Fruit fly (Drosophila melanogaster): ENCODE results near the gene trp.

Gene trp

DNA sequence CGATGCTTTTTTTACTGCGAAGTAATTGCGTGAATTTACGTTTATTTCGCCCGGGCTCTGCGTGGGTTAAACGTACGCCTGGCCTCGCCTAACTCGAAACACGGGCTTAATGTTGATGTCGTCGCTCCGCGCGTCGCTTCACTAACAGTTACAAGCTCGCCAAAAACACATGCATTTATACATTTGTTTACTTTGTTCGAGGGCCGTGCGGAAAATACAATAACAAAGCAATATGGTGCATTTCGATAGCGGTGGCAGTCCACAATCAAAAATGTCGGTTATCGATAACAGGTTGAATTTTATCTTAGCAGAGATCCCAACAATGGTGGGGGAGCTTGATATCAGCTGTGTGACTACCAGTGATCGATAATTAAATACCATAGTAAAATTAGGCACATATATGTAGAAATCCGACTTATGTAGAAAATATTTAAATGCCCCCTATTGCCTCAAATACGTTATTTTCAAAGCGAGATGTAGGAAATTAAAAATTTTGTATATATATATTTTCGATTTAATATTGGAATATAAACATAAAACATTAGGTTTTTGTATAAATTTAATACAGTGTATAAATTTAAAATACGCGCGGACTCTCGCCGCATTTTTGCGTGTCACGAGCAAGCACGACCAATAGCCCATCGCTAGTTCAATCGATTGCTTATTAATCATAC lies 51.3 kb downstream of the trp start, which contains the start of gene Zip99C:
TSS of gene Zip99C (minus strand) at position 220 of the 674 bp plus-strand sequence.
- no peak for TF ChIP-seq Dll (optimal IDR thresholded peaks at IDR 0.05)
- TF ChIP-seq usp (GFP tag; optimal IDR thresholded peaks at IDR 0.05) = no peak
- TF ChIP-seq CG8478 (optimal IDR thresholded peaks at IDR 0.05) = no peak
- TF ChIP-seq EcR (GFP tag; optimal IDR thresholded peaks at IDR 0.05) = no peak
- no peak for TF ChIP-seq pan (optimal IDR thresholded peaks at IDR 0.05)
- TF ChIP-seq psq (optimal IDR thresholded peaks at IDR 0.05) = no peak

DNA sequence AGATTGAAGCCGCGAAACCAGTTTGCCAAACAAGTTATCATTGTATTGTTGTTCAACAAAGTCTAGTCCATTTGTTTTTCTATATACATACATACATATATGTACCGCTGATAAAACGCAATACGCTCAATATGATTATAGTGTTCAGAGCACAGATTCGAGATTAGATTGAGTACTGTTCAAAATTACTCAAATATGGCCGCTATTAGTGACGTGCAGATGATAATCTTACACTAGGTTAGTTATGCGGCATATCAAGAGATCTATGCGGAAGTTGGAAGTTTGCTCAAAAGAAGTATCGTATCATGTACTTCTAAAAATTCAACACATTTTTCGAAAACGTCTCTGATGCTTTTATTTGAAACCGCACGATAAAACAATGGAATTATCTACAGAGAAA lies 52.2 kb downstream of the trp start:
- no peak for TF ChIP-seq EcR (GFP tag; optimal IDR thresholded peaks at IDR 0.05)
- no peak for TF ChIP-seq pan (optimal IDR thresholded peaks at IDR 0.05)
- TF ChIP-seq usp (GFP tag; optimal IDR thresholded peaks at IDR 0.05) = no peak
- TF ChIP-seq CG8478 (optimal IDR thresholded peaks at IDR 0.05) = no peak
- no peak for TF ChIP-seq Dll (optimal IDR thresholded peaks at IDR 0.05)

DNA sequence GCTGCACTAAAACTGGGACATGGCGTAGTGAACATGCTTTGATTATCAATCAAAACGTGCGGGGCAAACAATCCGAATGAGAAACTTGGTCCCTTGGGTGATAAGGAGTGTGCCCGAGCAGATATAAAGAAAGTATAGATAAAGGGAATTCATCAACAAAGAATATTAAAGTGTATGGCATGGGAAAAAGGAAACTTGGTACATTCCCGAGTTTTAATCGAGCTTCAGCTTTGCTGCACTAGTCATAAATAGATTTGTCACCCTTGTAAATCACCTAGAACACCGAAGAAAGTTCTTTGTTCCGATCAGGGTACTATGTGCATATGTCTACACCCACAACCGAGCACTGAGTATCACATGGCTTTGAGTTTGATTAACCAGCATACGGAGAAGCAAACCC lies 52.6 kb downstream of the trp start:
- TF ChIP-seq CG8478 (optimal IDR thresholded peaks at IDR 0.05) (no peak), EcR (GFP tag; optimal IDR thresholded peaks at IDR 0.05) (no peak), usp (GFP tag; optimal IDR thresholded peaks at IDR 0.05) (no peak), pan (optimal IDR thresholded peaks at IDR 0.05) (no peak), Dll (optimal IDR thresholded peaks at IDR 0.05) (no peak), psq (optimal IDR thresholded peaks at IDR 0.05) (no peak)

DNA sequence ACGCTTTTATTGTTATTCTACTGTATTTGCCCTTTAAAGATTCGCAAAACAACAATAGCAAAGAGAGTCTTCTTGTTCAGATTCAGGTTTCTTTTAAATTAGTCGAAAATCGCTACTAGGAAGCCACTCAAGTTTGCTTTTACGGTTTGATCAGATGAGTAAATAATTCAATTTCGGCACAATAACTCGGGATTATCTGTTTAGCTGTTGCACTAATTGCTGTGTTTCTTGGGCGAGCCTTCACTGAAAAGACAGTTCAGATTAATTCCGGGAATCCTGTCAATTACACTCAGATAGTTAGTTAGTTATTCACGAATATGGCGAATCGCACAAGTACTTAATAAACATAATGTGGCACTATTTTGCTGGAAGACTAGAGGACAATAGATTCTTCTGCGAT lies 53.4 kb downstream of the trp start:
- TF ChIP-seq CG8478 (optimal IDR thresholded peaks at IDR 0.05) (no peak), pan (optimal IDR thresholded peaks at IDR 0.05) (no peak), psq (optimal IDR thresholded peaks at IDR 0.05) (no peak), EcR (GFP tag; optimal IDR thresholded peaks at IDR 0.05) (no peak), Dll (optimal IDR thresholded peaks at IDR 0.05) (no peak), usp (GFP tag; optimal IDR thresholded peaks at IDR 0.05) (no peak)
